Worm (Caenorhabditis elegans) whole organism, L4 larva: ENCODE data around the gene frk-1.

Experiments used
- dve-1 ChIP-seq: sonication (generic microtip); optimal IDR thresholded peaks from 2 replicates; lab custom pipeline; 2017; ENCODE audit warnings: antibody characterized with exemption, mild to moderate bottlenecking, missing genetic modification characterization, missing compliant biosample characterization; ENCODE audit not compliant: insufficient read depth
- fos-1 ChIP-seq: fragments of 150-350 bp; optimal IDR thresholded peaks from 2 replicates; lab custom pipeline; 2014; ENCODE audit warnings: missing biosample characterization, missing genetic modification characterization
- lin-13 ChIP-seq: fragments of 150-350 bp; optimal IDR thresholded peaks from 2 replicates; lab custom pipeline; 2014; ENCODE audit warnings: missing biosample characterization, missing genetic modification reagents, missing genetic modification characterization
- mdt-29 ChIP-seq: fragments of 200-800 bp; sonication (Bioruptor generic); IDR thresholded peaks from 2 replicates; pipeline ENCODE4 v1.3.6; 2022; ENCODE audit warnings: missing genetic modification reagents, missing genetic modification characterization, missing compliant biosample characterization
- nhr-237 ChIP-seq: sonication (generic microtip); optimal IDR thresholded peaks from 2 replicates; lab custom pipeline; 2017; ENCODE audit warnings: missing biosample characterization, missing genetic modification characterization
- nhr-25 ChIP-seq: sonication (generic microtip); optimal IDR thresholded peaks from 2 replicates; lab custom pipeline; 2017; ENCODE audit warnings: missing genetic modification characterization, mild to moderate bottlenecking, missing compliant biosample characterization, antibody characterized with exemption, moderate library complexity, borderline replicate concordance; ENCODE audit not compliant: insufficient read depth
- nhr-76 ChIP-seq: fragments of 150-350 bp; optimal IDR thresholded peaks from 2 replicates; lab custom pipeline; 2014; ENCODE audit warnings: missing biosample characterization, missing genetic modification characterization
- snpc-1.2 ChIP-seq: fragments of 200-800 bp; sonication (Bioruptor generic); IDR thresholded peaks from 2 replicates; pipeline ENCODE4 v1.3.6; 2022; ENCODE audit warnings: missing genetic modification reagents, missing genetic modification characterization, missing compliant biosample characterization
- zip-2 ChIP-seq: fragments of 150-350 bp; optimal IDR thresholded peaks from 2 replicates; lab custom pipeline; 2014; ENCODE audit warnings: missing biosample characterization, missing genetic modification characterization

- no peak for TF ChIP-seq snpc-1.2 (GFP tag; lab: Robert Waterston, UW)
- TF ChIP-seq mdt-29: no peak
- no peak for TF ChIP-seq lin-13 (GFP tag; lab: Kevin White, UChicago)
- no peak for TF ChIP-seq nhr-25 (tag; lab: Kevin White, UChicago)
- no peak for TF ChIP-seq nhr-76 (tag; lab: Kevin White, UChicago)
- TF ChIP-seq dve-1 (tag; lab: Kevin White, UChicago): no peak
- no peak for TF ChIP-seq zip-2 (tag; lab: Kevin White, UChicago)
- TF ChIP-seq nhr-237 (tag; lab: Kevin White, UChicago): no peak
- TF ChIP-seq fos-1 (tag; lab: Kevin White, UChicago): no peak
Observed at ce11 chrIV:10060795-10061194, 17.8 kb downstream of the frk-1 start.
